Fruit fly (Drosophila melanogaster): ENCODE data around the gene CG5404.

The CG5404 gene

dm6 chr3R:15700801-15701200 is 3.7 kb upstream of the CG5404 start (continued):
- TF ChIP-seq CG8359 (GFP tag; optimal IDR thresholded peaks at IDR 0.05; ENCODE audit: borderline replicate concordance) (no peak), CG4707 (GFP tag; optimal IDR thresholded peaks at IDR 0.05) (no peak), eyg (GFP tag; optimal IDR thresholded peaks at IDR 0.05) (no peak), kni (GFP tag; optimal IDR thresholded peaks at IDR 0.05) (no peak), Lpt (GFP tag; optimal IDR thresholded peaks at IDR 0.05) (no peak), lmd (GFP tag; IDR thresholded peaks at IDR 0.05) (0 out of 2 replicates have a peak, but pooled peaks have one; percentile 4), sens (GFP tag) (peak; percentile 51), Med (GFP tag) (peak; percentile 34), pan (optimal IDR thresholded peaks at IDR 0.05) (no peak), pan (GFP tag; optimal IDR thresholded peaks at IDR 0.05 in 1 of 2, IDR thresholded peaks at IDR 0.05 in 1 of 2) (no peak), sna (GFP tag; IDR thresholded peaks at IDR 0.05; ENCODE audit: partially characterized antibody) (no peak), CG5180 (GFP tag; optimal IDR thresholded peaks at IDR 0.05) (no peak), Blimp-1 (GFP tag; optimal IDR thresholded peaks at IDR 0.05) (no peak), TFAM (GFP tag; optimal IDR thresholded peaks at IDR 0.05) (no peak), Hey (tag; optimal IDR thresholded peaks at IDR 0.05) (no peak), HmgD (GFP tag; optimal IDR thresholded peaks at IDR 0.05) (no peak), al (GFP tag; IDR thresholded peaks at IDR 0.05) (no peak), CG13287 (GFP tag; IDR thresholded peaks at IDR 0.05; ENCODE audit: partially characterized antibody) (no peak), pfk (GFP tag; optimal IDR thresholded peaks at IDR 0.05) (no peak), CG18619 (GFP tag; optimal IDR thresholded peaks at IDR 0.05) (no peak), CG4854 (GFP tag; optimal IDR thresholded peaks at IDR 0.05) (no peak), tio (GFP tag; optimal IDR thresholded peaks at IDR 0.05) (no peak), abd-A (tag; optimal IDR thresholded peaks at IDR 0.05) (no peak), Oli (tag; optimal IDR thresholded peaks at IDR 0.05) (no peak), Ptx1 (GFP tag; IDR thresholded peaks at IDR 0.05) (no peak), CG2116 (GFP tag; optimal IDR thresholded peaks at IDR 0.05) (no peak), CG2120 (GFP tag; optimal IDR thresholded peaks at IDR 0.05) (peak; percentile 40), HmgZ (tag; optimal IDR thresholded peaks at IDR 0.05) (no peak), mam (GFP tag; optimal IDR thresholded peaks at IDR 0.05) (no peak), toy (GFP tag; IDR thresholded peaks at IDR 0.05) (no peak), ERR (GFP tag; optimal IDR thresholded peaks at IDR 0.05) (no peak), jumu (GFP tag; optimal IDR thresholded peaks at IDR 0.05) (no peak), dmrt11E (tag; optimal IDR thresholded peaks at IDR 0.05) (no peak), CG31365 (tag; optimal IDR thresholded peaks at IDR 0.05) (no peak), sima (GFP tag; optimal IDR thresholded peaks at IDR 0.05) (no peak), odd (GFP tag; optimal IDR thresholded peaks at IDR 0.05) (no peak), fd102C (GFP tag; optimal IDR thresholded peaks at IDR 0.05) (no peak), Rfx (GFP tag; IDR thresholded peaks at IDR 0.05) (0 out of 2 replicates have a peak, but pooled peaks have one; percentile 5), amos (GFP tag; IDR thresholded peaks at IDR 0.05; ENCODE audit: partially characterized antibody) (no peak), lbe (GFP tag; optimal IDR thresholded peaks at IDR 0.05) (no peak), CG32532 (GFP tag; IDR thresholded peaks at IDR 0.05) (no peak; the same call in 1 of the 2 replicates), chm (GFP tag; IDR thresholded peaks at IDR 0.05) (no peak), Dbx (GFP tag; IDR thresholded peaks at IDR 0.05) (0 out of 3 replicates have a peak, but pooled peaks have one; percentile 40), MESR4 (GFP tag; optimal IDR thresholded peaks at IDR 0.05) (no peak), CG15269 (tag; optimal IDR thresholded peaks at IDR 0.05) (no peak), ap (GFP tag; IDR thresholded peaks at IDR 0.05) (no peak), CG10366 (GFP tag; IDR thresholded peaks at IDR 0.05) (peak; percentile 32; the same call in 1 of the 2 replicates), fd96Cb (tag; optimal IDR thresholded peaks at IDR 0.05) (no peak), dysf (GFP tag; IDR thresholded peaks at IDR 0.05) (peak; percentile 34; the same call in 1 of the 3 replicates), Vsx1 (GFP tag; optimal IDR thresholded peaks at IDR 0.05) (no peak), zfh1 (GFP tag; IDR thresholded peaks at IDR 0.05) (no peak)

Data from whole organism, embryonic.